Worm (Caenorhabditis elegans): ENCODE measurements around the gene T19H12.2.

DNA sequence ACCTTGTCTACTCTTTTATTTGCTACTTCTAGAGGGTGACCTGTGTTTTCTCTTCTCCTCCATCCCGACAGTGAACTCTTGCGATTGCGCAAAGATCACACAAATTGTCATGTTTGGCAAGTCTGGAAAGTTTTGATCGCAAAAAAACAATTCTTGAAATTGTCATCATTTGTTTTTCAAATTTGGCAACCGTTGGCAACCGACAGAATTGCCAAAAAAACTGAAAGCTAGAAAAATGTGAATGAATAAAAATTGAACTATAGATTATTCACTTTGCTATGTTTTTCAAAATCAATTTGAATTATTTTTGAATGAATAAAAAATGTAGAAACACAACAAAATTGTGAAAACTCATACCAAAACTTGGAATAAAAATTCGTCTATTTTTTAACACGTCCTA, 4.7 kb downstream of the T19H12.2 start, which contains the start of gene ugt-11:
- TF ChIP-seq ama-1 (optimal IDR thresholded peaks at IDR 0.05), result no peak
- no peak for TF ChIP-seq flt-1 (GFP tag; IDR thresholded peaks at IDR 0.05)
- TF ChIP-seq sea-1 (GFP tag; conservative IDR thresholded peaks at IDR 0.05), result no peak
- no peak for TF ChIP-seq ets-7 (tag; optimal IDR thresholded peaks at IDR 0.05)
- TF ChIP-seq tbx-37 (GFP tag; conservative IDR thresholded peaks at IDR 0.05), result no peak
- no peak for TF ChIP-seq aly-1 (tag; optimal IDR thresholded peaks at IDR 0.05)
- no peak for TF ChIP-seq ceh-13 (GFP tag; optimal IDR thresholded peaks at IDR 0.05)
- TF ChIP-seq hnd-1 (tag; optimal IDR thresholded peaks at IDR 0.05), result no peak
- TF ChIP-seq B0310.2 (tag; optimal IDR thresholded peaks at IDR 0.05), result no peak
- no peak for TF ChIP-seq pes-1 (GFP tag; IDR thresholded peaks at IDR 0.05)
